Fruit fly (Drosophila melanogaster) whole organism, embryonic: ENCODE results near the gene CG3036.

Experiments
- BEAF-32 ChIP-seq: fragments of 200-800 bp; sonication (Bioruptor generic); optimal IDR thresholded peaks from 3 replicates; lab custom pipeline; 2017; ENCODE audit warnings: missing biosample characterization, missing genetic modification characterization, mild to moderate bottlenecking, moderate library complexity, missing genetic modification reagents
- Bteb2 ChIP-seq: fragments of 200-800 bp; sonication (Bioruptor generic); optimal IDR thresholded peaks from 2 replicates; lab custom pipeline; 2016; ENCODE audit warnings: missing biosample characterization, missing genetic modification characterization
- C15 ChIP-seq: fragments of 200-800 bp; sonication (Bioruptor generic); IDR thresholded peaks from 3 replicates; pipeline ENCODE4 v1.3.6; 2022; ENCODE audit warnings: missing biosample characterization, missing genetic modification characterization
- CG12744 ChIP-seq: fragments of 200-800 bp; sonication (Bioruptor generic); optimal IDR thresholded peaks from 2 replicates; lab custom pipeline; 2016; ENCODE audit warnings: missing biosample characterization, missing genetic modification characterization
- CG13775 ChIP-seq: fragments of 200-800 bp; sonication (Bioruptor generic); optimal IDR thresholded peaks from 3 replicates; lab custom pipeline; 2017; ENCODE audit warnings: missing biosample characterization, mild to moderate bottlenecking, missing genetic modification characterization
- CG14965 ChIP-seq: fragments of 200-800 bp; sonication (Bioruptor generic); optimal IDR thresholded peaks from 2 replicates; lab custom pipeline; 2016; ENCODE audit warnings: missing biosample characterization, missing genetic modification characterization, borderline replicate concordance
- CG16779 ChIP-seq: fragments of 200-800 bp; sonication (Bioruptor generic); IDR thresholded peaks from 2 replicates; pipeline ENCODE4 v1.3.6; 2022; ENCODE audit warnings: missing biosample characterization, missing genetic modification characterization
- CG16863 ChIP-seq: fragments of 200-800 bp; sonication (Bioruptor generic); optimal IDR thresholded peaks from 3 replicates; lab custom pipeline; 2016; ENCODE audit warnings: missing biosample characterization, missing genetic modification characterization
- CG17186 ChIP-seq: fragments of 200-800 bp; sonication (Bioruptor generic); optimal IDR thresholded peaks from 3 replicates; lab custom pipeline; 2017; ENCODE audit warnings: missing biosample characterization, missing genetic modification reagents, missing genetic modification characterization
- CG18619 ChIP-seq: fragments of 200-800 bp; sonication (Bioruptor generic); optimal IDR thresholded peaks from 3 replicates; lab custom pipeline; 2017; ENCODE audit warnings: missing biosample characterization, mild to moderate bottlenecking, missing genetic modification characterization
- CG2116 ChIP-seq: fragments of 200-800 bp; sonication (Bioruptor generic); optimal IDR thresholded peaks from 3 replicates; lab custom pipeline; 2018; ENCODE audit warnings: missing biosample characterization, mild to moderate bottlenecking, missing genetic modification characterization
- CG30431 ChIP-seq: fragments of 200-800 bp; sonication (Bioruptor generic); optimal IDR thresholded peaks from 2 replicates; lab custom pipeline; 2017; ENCODE audit warnings: missing biosample characterization, missing genetic modification characterization
- CG34422 ChIP-seq: fragments of 200-800 bp; sonication (Bioruptor generic); IDR thresholded peaks from 3 replicates; pipeline ENCODE4 v1.3.6; 2022; ENCODE audit warnings: missing biosample characterization, missing genetic modification characterization
- CG3847 ChIP-seq: fragments of 200-800 bp; sonication (Bioruptor generic); IDR thresholded peaks from 2 replicates; pipeline ENCODE4 v1.3.6; 2022; ENCODE audit warnings: missing biosample characterization, missing genetic modification characterization
- CG42726 ChIP-seq: fragments of 200-800 bp; sonication (Bioruptor generic); IDR thresholded peaks from 2 replicates; pipeline ENCODE4 v1.3.6; 2022; ENCODE audit warnings: missing biosample characterization, missing genetic modification characterization; ENCODE audit not compliant: partially characterized antibody
- CG4282 ChIP-seq: fragments of 200-800 bp; sonication (Bioruptor generic); optimal IDR thresholded peaks from 2 replicates; lab custom pipeline; 2016; ENCODE audit warnings: missing biosample characterization, missing genetic modification characterization
- CG4424 ChIP-seq: fragments of 200-800 bp; sonication (Bioruptor generic); optimal IDR thresholded peaks from 3 replicates; lab custom pipeline; 2016; ENCODE audit warnings: missing biosample characterization, missing genetic modification characterization
- CG4854 ChIP-seq: fragments of 200-800 bp; sonication (Bioruptor generic); optimal IDR thresholded peaks from 2 replicates; lab custom pipeline; 2016; ENCODE audit warnings: missing biosample characterization, missing genetic modification characterization, inconsistent platforms
- CG6175 ChIP-seq: fragments of 200-800 bp; sonication (Bioruptor generic); IDR thresholded peaks from 3 replicates; pipeline ENCODE4 v1.3.6; 2022; ENCODE audit warnings: missing biosample characterization, missing genetic modification characterization
- CG6765 ChIP-seq: fragments of 200-800 bp; sonication (Bioruptor generic); optimal IDR thresholded peaks from 3 replicates; lab custom pipeline; 2017; ENCODE audit warnings: missing biosample characterization, mild to moderate bottlenecking, missing genetic modification characterization
- CG7987 ChIP-seq: fragments of 200-800 bp; sonication (Bioruptor generic); optimal IDR thresholded peaks from 2 replicates; lab custom pipeline; 2018; ENCODE audit warnings: missing biosample characterization, mild to moderate bottlenecking, missing genetic modification characterization, moderate library complexity
- CG8478 ChIP-seq: fragments of >200 bp; optimal IDR thresholded peaks from 2 replicates; lab custom pipeline; 2018
- CG9215 ChIP-seq: fragments of 200-800 bp; sonication (Bioruptor generic); IDR thresholded peaks from 2 replicates; pipeline ENCODE4 v1.3.6; 2022; ENCODE audit warnings: missing biosample characterization, missing genetic modification characterization
- CG9932 ChIP-seq: fragments of 200-800 bp; sonication (Bioruptor generic); IDR thresholded peaks from 2 replicates; pipeline ENCODE4 v1.3.6; 2022; ENCODE audit warnings: missing biosample characterization, missing genetic modification characterization
- CkIIα-i1 ChIP-seq: fragments of 200-800 bp; sonication (Bioruptor generic); IDR thresholded peaks from 2 replicates; pipeline ENCODE4 v1.3.6; 2022; ENCODE audit warnings: missing biosample characterization, missing genetic modification characterization
- CoRest ChIP-seq: fragments of 200-800 bp; sonication (Bioruptor generic); optimal IDR thresholded peaks from 3 replicates; lab custom pipeline; 2018; ENCODE audit warnings: missing biosample characterization, mild to moderate bottlenecking, missing genetic modification characterization, moderate library complexity
- Dfd ChIP-seq, 2 experiments: fragments of >200 bp; optimal IDR thresholded peaks; 2 replicates each; lab custom pipeline; 2017; ENCODE audit warnings: missing biosample characterization in 2 of 2, missing genetic modification characterization in 2 of 2
- Dip2 ChIP-seq: fragments of 200-800 bp; sonication (Bioruptor generic); IDR thresholded peaks from 2 replicates; pipeline ENCODE4 v1.3.6; 2022; ENCODE audit warnings: missing biosample characterization, missing genetic modification characterization
- ERR ChIP-seq: fragments of 200-800 bp; sonication (Bioruptor generic); optimal IDR thresholded peaks from 2 replicates; lab custom pipeline; 2016; ENCODE audit warnings: missing biosample characterization, missing genetic modification characterization
- GATAe ChIP-seq: fragments of 200-800 bp; sonication (Bioruptor generic); conservative IDR thresholded peaks from 2 replicates; pipeline ENCODE4 v1.3.6; 2022; ENCODE audit warnings: missing biosample characterization, missing genetic modification characterization
- HHEX ChIP-seq: fragments of 200-800 bp; sonication (Bioruptor generic); optimal IDR thresholded peaks from 3 replicates; lab custom pipeline; 2017; ENCODE audit warnings: missing biosample characterization, mild to moderate bottlenecking, missing genetic modification characterization, missing genetic modification reagents
- NFAT ChIP-seq: fragments of 200-800 bp; sonication (Bioruptor generic); IDR thresholded peaks from 2 replicates; pipeline ENCODE4 v1.3.6; 2022; ENCODE audit warnings: missing biosample characterization, missing genetic modification characterization
- NfI ChIP-seq: fragments of 200-800 bp; sonication (Bioruptor generic); optimal IDR thresholded peaks from 3 replicates; lab custom pipeline; 2018; ENCODE audit warnings: missing biosample characterization, mild to moderate bottlenecking, missing genetic modification characterization, moderate library complexity
- Sox102F ChIP-seq: fragments of 200-800 bp; sonication (Bioruptor generic); optimal IDR thresholded peaks from 2 replicates; lab custom pipeline; 2018; ENCODE audit warnings: missing biosample characterization, mild to moderate bottlenecking, missing genetic modification characterization, moderate library complexity
- Xrp1 ChIP-seq: fragments of 200-800 bp; sonication (Bioruptor generic); IDR thresholded peaks from 2 replicates; pipeline ENCODE4 v1.3.6; 2022; ENCODE audit warnings: missing biosample characterization, missing genetic modification characterization
- al ChIP-seq: fragments of 200-800 bp; sonication (Bioruptor generic); IDR thresholded peaks from 2 replicates; pipeline ENCODE4 v1.3.6; 2022; ENCODE audit warnings: missing biosample characterization, missing genetic modification characterization
- ap ChIP-seq: fragments of 200-800 bp; sonication (Bioruptor generic); IDR thresholded peaks from 2 replicates; pipeline ENCODE4 v1.3.6; 2022; ENCODE audit warnings: missing biosample characterization, missing genetic modification characterization
- caup ChIP-seq: fragments of 200-800 bp; sonication (Bioruptor generic); optimal IDR thresholded peaks from 3 replicates; lab custom pipeline; 2017; ENCODE audit warnings: missing biosample characterization, mild to moderate bottlenecking, missing genetic modification characterization, moderate library complexity; ENCODE audit not compliant: severe bottlenecking
- cg ChIP-seq: fragments of 200-800 bp; sonication (Bioruptor generic); optimal IDR thresholded peaks from 3 replicates; lab custom pipeline; 2019; ENCODE audit warnings: missing biosample characterization, mild to moderate bottlenecking, missing genetic modification characterization, moderate library complexity
- exex ChIP-seq: fragments of 200-800 bp; sonication (Bioruptor generic); optimal IDR thresholded peaks from 4 replicates; lab custom pipeline; 2018; ENCODE audit warnings: missing biosample characterization, mild to moderate bottlenecking, missing genetic modification characterization, moderate library complexity
- ftz-f1 ChIP-seq: fragments of 200-800 bp; sonication (Bioruptor generic); optimal IDR thresholded peaks from 2 replicates; lab custom pipeline; 2016; ENCODE audit warnings: missing biosample characterization, missing genetic modification characterization
- gt ChIP-seq: fragments of 200-800 bp; sonication (Bioruptor generic); IDR thresholded peaks from 2 replicates; pipeline ENCODE4 v1.3.6; 2022; ENCODE audit warnings: missing biosample characterization, missing genetic modification characterization
- hb ChIP-seq: fragments of 200-800 bp; sonication (Bioruptor generic); IDR thresholded peaks from 3 replicates; pipeline ENCODE4 v1.3.6; 2022; ENCODE audit warnings: missing biosample characterization, missing genetic modification characterization; ENCODE audit not compliant: partially characterized antibody
- luna ChIP-seq: fragments of 200-800 bp; sonication (Bioruptor generic); optimal IDR thresholded peaks from 2 replicates; lab custom pipeline; 2016; ENCODE audit warnings: missing biosample characterization, missing genetic modification characterization
- maf-S ChIP-seq: fragments of 200-800 bp; sonication (Bioruptor generic); optimal IDR thresholded peaks from 2 replicates; lab custom pipeline; 2016; ENCODE audit warnings: missing biosample characterization, missing genetic modification characterization
- mam ChIP-seq: fragments of 200-800 bp; sonication (Bioruptor generic); optimal IDR thresholded peaks from 3 replicates; lab custom pipeline; 2016; ENCODE audit warnings: missing biosample characterization, missing genetic modification characterization
- nom ChIP-seq: fragments of 200-800 bp; sonication (Bioruptor generic); optimal IDR thresholded peaks from 2 replicates; lab custom pipeline; 2017; ENCODE audit warnings: missing biosample characterization, missing genetic modification characterization, mild to moderate bottlenecking, moderate library complexity, missing genetic modification reagents
- otp ChIP-seq: fragments of 200-800 bp; sonication (Bioruptor generic); IDR thresholded peaks from 3 replicates; pipeline ENCODE4, ENCODE4 v1.3.6; 2022; ENCODE audit warnings: missing biosample characterization, missing genetic modification characterization
- sisA ChIP-seq: fragments of 200-800 bp; sonication (Bioruptor generic); IDR thresholded peaks from 2 replicates; pipeline ENCODE4 v1.3.6; 2022; ENCODE audit warnings: missing biosample characterization, missing genetic modification characterization
- tin ChIP-seq: fragments of 200-800 bp; sonication (Bioruptor generic); optimal IDR thresholded peaks from 3 replicates; lab custom pipeline; 2016; ENCODE audit warnings: missing biosample characterization, missing genetic modification characterization
- unpg ChIP-seq: fragments of 200-800 bp; sonication (Bioruptor generic); optimal IDR thresholded peaks from 3 replicates; lab custom pipeline; 2018; ENCODE audit warnings: missing biosample characterization, mild to moderate bottlenecking, missing genetic modification characterization, moderate library complexity
- zf30C ChIP-seq: fragments of 200-800 bp; sonication (Bioruptor generic); optimal IDR thresholded peaks from 3 replicates; lab custom pipeline; 2018; ENCODE audit warnings: missing biosample characterization, mild to moderate bottlenecking, missing genetic modification characterization

CG3036 gene

dm6 chr2L:4856118-4856517 lies 35.8 kb upstream of the CG3036 start (continued):
- TF ChIP-seq CG4424 (GFP tag; lab: Kevin White, UChicago) = peak; percentile 58
- no peak for TF ChIP-seq Dip2 (GFP tag; lab: Robert Waterston, UW)
- TF ChIP-seq maf-S (GFP tag; lab: Kevin White, UChicago) = no peak
- no peak for TF ChIP-seq Bteb2 (GFP tag; lab: Kevin White, UChicago)
- TF ChIP-seq CG42726 = no peak
- TF ChIP-seq CG16863 (GFP tag; lab: Kevin White, UChicago) = no peak
- TF ChIP-seq unpg (GFP tag; lab: Kevin White, UChicago) = peak; percentile 59
- TF ChIP-seq sisA (GFP tag; lab: Robert Waterston, UW) = peak; percentile 43; the same call in 1 of the 2 replicates
- peak; percentile 10 for TF ChIP-seq CG7987
- TF ChIP-seq HHEX (GFP tag; lab: Kevin White, UChicago) = peak; percentile 58
- no peak for TF ChIP-seq CG4854 (GFP tag; lab: Kevin White, UChicago)
- no peak for TF ChIP-seq CG9932 (GFP tag; lab: Robert Waterston, UW)
- TF ChIP-seq caup (GFP tag; lab: Kevin White, UChicago) = peak; percentile 30
- TF ChIP-seq ap (GFP tag; lab: Robert Waterston, UW) = no peak
- TF ChIP-seq ftz-f1 (GFP tag; lab: Kevin White, UChicago) = no peak
- peak; percentile 34 for TF ChIP-seq tin (GFP tag; lab: Kevin White, UChicago)
- peak; percentile 81 for TF ChIP-seq Xrp1
- TF ChIP-seq NFAT (GFP tag; lab: Robert Waterston, UW) = no peak
- no peak for TF ChIP-seq luna
- TF ChIP-seq CG14965 = no peak
- no peak for TF ChIP-seq ERR
- TF ChIP-seq Dfd (GFP tag; optimal IDR thresholded peaks at IDR 0.05; lab: Kevin White, UChicago) = no peak
- TF ChIP-seq CG17186 (GFP tag; lab: Kevin White, UChicago) = no peak
- no peak for TF ChIP-seq cg (GFP tag; lab: Kevin White, UChicago)
- no peak for TF ChIP-seq CG12744 (GFP tag; lab: Kevin White, UChicago)
- TF ChIP-seq hb (GFP tag; lab: Robert Waterston, UW) = no peak
- TF ChIP-seq otp (GFP tag; lab: Robert Waterston, UW) = peak; percentile 65; the same call in 2 of the 3 replicates
- no peak for TF ChIP-seq CG6175 (GFP tag; lab: Robert Waterston, UW)
- no peak for TF ChIP-seq CG3847
- peak; percentile 19 for TF ChIP-seq mam
- peak; percentile 5 for TF ChIP-seq CG18619 (GFP tag; lab: Kevin White, UChicago)
- TF ChIP-seq gt = no peak
- TF ChIP-seq CG30431 (GFP tag; lab: Kevin White, UChicago) = no peak
- no peak for TF ChIP-seq nom (GFP tag; lab: Kevin White, UChicago)
- no peak for TF ChIP-seq CG13775 (GFP tag; lab: Kevin White, UChicago)
- TF ChIP-seq al = no peak
- TF ChIP-seq CG6765 (GFP tag; lab: Kevin White, UChicago) = peak; percentile 27
- no peak for TF ChIP-seq CG16779 (GFP tag; lab: Robert Waterston, UW)
- TF ChIP-seq C15 = no peak
- TF ChIP-seq CkIIα-i1 (GFP tag; lab: Robert Waterston, UW) = no peak
- no peak for TF ChIP-seq zf30C
- TF ChIP-seq BEAF-32 (GFP tag; lab: Kevin White, UChicago) = no peak
- TF ChIP-seq CG34422 = peak; percentile 68
- no peak for TF ChIP-seq CG2116
- TF ChIP-seq GATAe = no peak
- peak; percentile 49 for TF ChIP-seq CG9215 (GFP tag; lab: Robert Waterston, UW)
- TF ChIP-seq CoRest (tag; lab: Kevin White, UChicago) = peak; percentile 57
- TF ChIP-seq CG4282 (GFP tag; lab: Kevin White, UChicago) = no peak
- no peak for TF ChIP-seq CG8478
- TF ChIP-seq exex = no peak
- peak; percentile 28 for TF ChIP-seq NfI (GFP tag; lab: Kevin White, UChicago)
- TF ChIP-seq Sox102F = peak; percentile 57
